Comparison of ENCODE assay signal across 4 worm cellular contexts in genomic region chrX:7951578-7951977, ce11.
TF ChIP-seq lines count a peak whose summit lies in the region.

No protein-coding gene starts in this region.

TF ChIP-seq in whole organism, L2 larva, 48 proteins besides CTCF, POLR2A, EP300 and RAD21 (continues in another document):
- TF ChIP-seq sma-3 (GFP tag; optimal IDR thresholded peaks at IDR 0.05; lab: Kevin White, UChicago) (peak; percentile 74), nhr-12 (tag; optimal IDR thresholded peaks at IDR 0.05; lab: Kevin White, UChicago) (no peak), lsy-2 (tag; optimal IDR thresholded peaks at IDR 0.05; lab: Kevin White, UChicago) (peak; percentile 18 to 80), ceh-82 (tag; optimal IDR thresholded peaks at IDR 0.05; lab: Kevin White, UChicago) (no peak), elt-1 (tag; optimal IDR thresholded peaks at IDR 0.05; lab: Kevin White, UChicago) (no peak), gmeb-1 (tag; optimal IDR thresholded peaks at IDR 0.05; lab: Kevin White, UChicago) (peak; percentile 42), lin-11 (tag; optimal IDR thresholded peaks at IDR 0.05; lab: Kevin White, UChicago) (peak; percentile 92), F13H6.1 (tag; optimal IDR thresholded peaks at IDR 0.05; lab: Kevin White, UChicago) (peak; percentile 82), mab-5 (tag; optimal IDR thresholded peaks at IDR 0.05; lab: Kevin White, UChicago) (peak; percentile 64), alr-1 (tag; optimal IDR thresholded peaks at IDR 0.05; lab: Kevin White, UChicago) (no peak), peb-1 (tag; optimal IDR thresholded peaks at IDR 0.05; lab: Kevin White, UChicago) (no peak), dmd-4 (tag; optimal IDR thresholded peaks at IDR 0.05; lab: Kevin White, UChicago) (no peak), nhr-77 (tag; optimal IDR thresholded peaks at IDR 0.05; lab: Kevin White, UChicago) (no peak), nhr-21 (tag; optimal IDR thresholded peaks at IDR 0.05; lab: Kevin White, UChicago) (peak; percentile 85), nhr-23 (tag; optimal IDR thresholded peaks at IDR 0.05; lab: Kevin White, UChicago) (no peak), Y55F3AM.14 (GFP tag; optimal IDR thresholded peaks at IDR 0.05; lab: Kevin White, UChicago) (peak; percentile 77), lin-13 (GFP tag; optimal IDR thresholded peaks at IDR 0.05; lab: Kevin White, UChicago) (peak; percentile 67), lin-39 (tag; optimal IDR thresholded peaks at IDR 0.05; lab: Kevin White, UChicago) (no peak), mdl-1 (tag; optimal IDR thresholded peaks at IDR 0.05; lab: Kevin White, UChicago) (peak; percentile 55 to 80), blmp-1 (tag; optimal IDR thresholded peaks at IDR 0.05; lab: Kevin White, UChicago; ENCODE audit: insufficient read depth) (no peak), ceh-16 (tag; optimal IDR thresholded peaks at IDR 0.05; lab: Kevin White, UChicago) (peak; percentile 14), skn-1 (tag; optimal IDR thresholded peaks at IDR 0.05; lab: Kevin White, UChicago) (no peak), ztf-4 (tag; optimal IDR thresholded peaks at IDR 0.05; lab: Kevin White, UChicago) (peak; percentile 38)

TF ChIP-seq in whole organism, L4 larva, 104 proteins besides CTCF, POLR2A, EP300 and RAD21 (continues in another document):
- no peak for TF ChIP-seq unc-39 (tag; optimal IDR thresholded peaks at IDR 0.05; lab: Kevin White, UChicago)
- peak; percentile 40; the same call in 1 of the 2 replicates for TF ChIP-seq vab-7 (GFP tag; IDR thresholded peaks at IDR 0.05; lab: Robert Waterston, UW)
- TF ChIP-seq rbr-2 (tag; optimal IDR thresholded peaks at IDR 0.05; lab: Kevin White, UChicago) = peak; percentile 83
- 0 out of 2 replicates have a peak, but pooled peaks have one; percentile 48 for TF ChIP-seq madf-9 (GFP tag; conservative IDR thresholded peaks at IDR 0.05; lab: Robert Waterston, UW)
- TF ChIP-seq tra-1 (GFP tag; IDR thresholded peaks at IDR 0.05; lab: Robert Waterston, UW) = peak; percentile 77; the same call in 1 of the 2 replicates
- peak; percentile 64; the same call in 1 of the 2 replicates for TF ChIP-seq T26A8.4 (GFP tag; IDR thresholded peaks at IDR 0.05; lab: Robert Waterston, UW)
- TF ChIP-seq lin-29 (GFP tag; IDR thresholded peaks at IDR 0.05; lab: Robert Waterston, UW) = 0 out of 2 replicates have a peak, but pooled peaks have one; percentile 40
- TF ChIP-seq ceh-20 (GFP tag; IDR thresholded peaks at IDR 0.05; lab: Robert Waterston, UW) = peak; percentile 85
- peak; percentile 53 for TF ChIP-seq nhr-102 (tag; optimal IDR thresholded peaks at IDR 0.05; lab: Kevin White, UChicago)
- peak; percentile 25 for TF ChIP-seq ceh-28 (tag; optimal IDR thresholded peaks at IDR 0.05; lab: Kevin White, UChicago)
- TF ChIP-seq ama-1 (optimal IDR thresholded peaks at IDR 0.05; lab: Kevin White, UChicago) = no peak
- TF ChIP-seq saeg-2 (GFP tag; IDR thresholded peaks at IDR 0.05; lab: Robert Waterston, UW) = 0 out of 2 replicates have a peak, but pooled peaks have one; percentile 67
- TF ChIP-seq snpc-1.2 (GFP tag; IDR thresholded peaks at IDR 0.05; lab: Robert Waterston, UW) = no peak
- no peak for TF ChIP-seq daf-19 (GFP tag; conservative IDR thresholded peaks at IDR 0.05; lab: Robert Waterston, UW)
- no peak for TF ChIP-seq fos-1 (tag; optimal IDR thresholded peaks at IDR 0.05; lab: Kevin White, UChicago)
- TF ChIP-seq fkh-10 (GFP tag; optimal IDR thresholded peaks at IDR 0.05; lab: Kevin White, UChicago) = peak; percentile 49
- no peak for TF ChIP-seq nhr-25 (tag; optimal IDR thresholded peaks at IDR 0.05; lab: Kevin White, UChicago; ENCODE audit: borderline replicate concordance, insufficient read depth)
- TF ChIP-seq dve-1 (tag; optimal IDR thresholded peaks at IDR 0.05; lab: Kevin White, UChicago; ENCODE audit: insufficient read depth) = peak; percentile 46
- TF ChIP-seq nhr-28 (tag; optimal IDR thresholded peaks at IDR 0.05; lab: Kevin White, UChicago) = peak; percentile 63
- peak in 1 of 2 experiments; percentile 99 for TF ChIP-seq unc-62 (GFP tag; optimal IDR thresholded peaks at IDR 0.05 in 1 of 2; lab: Kevin White, UChicago)
- TF ChIP-seq unc-62 (tag; optimal IDR thresholded peaks at IDR 0.05; lab: Kevin White, UChicago) = no peak
- TF ChIP-seq zfp-2 (tag; optimal IDR thresholded peaks at IDR 0.05; lab: Kevin White, UChicago) = peak; percentile 34

TF ChIP-seq in whole organism, late embryonic, 69 proteins besides CTCF, POLR2A, EP300 and RAD21 (continues in another document):
- TF ChIP-seq nhr-11 (tag; optimal IDR thresholded peaks at IDR 0.05; lab: Kevin White, UChicago) (no peak), unc-42 (tag; optimal IDR thresholded peaks at IDR 0.05; lab: Kevin White, UChicago) (peak; percentile 79), rnt-1 (tag; optimal IDR thresholded peaks at IDR 0.05; lab: Kevin White, UChicago) (peak; percentile 56), ceh-48 (tag; optimal IDR thresholded peaks at IDR 0.05; lab: Kevin White, UChicago) (peak; percentile 62), hlh-30 (tag; optimal IDR thresholded peaks at IDR 0.05; lab: Kevin White, UChicago; ENCODE audit: insufficient read depth) (peak; percentile 100), ceh-2 (tag; optimal IDR thresholded peaks at IDR 0.05; lab: Kevin White, UChicago) (peak; percentile 59), hlh-6 (tag; optimal IDR thresholded peaks at IDR 0.05; lab: Kevin White, UChicago) (peak; percentile 68), syd-9 (tag; optimal IDR thresholded peaks at IDR 0.05; lab: Kevin White, UChicago) (peak; percentile 31), pha-4 (tag; optimal IDR thresholded peaks at IDR 0.05; lab: Kevin White, UChicago) (no peak), ceh-45 (GFP tag; IDR thresholded peaks at IDR 0.05; lab: Robert Waterston, UW) (0 out of 2 replicates have a peak, but pooled peaks have one; percentile 44), pat-9 (tag; optimal IDR thresholded peaks at IDR 0.05; lab: Kevin White, UChicago) (peak; percentile 8), F13H6.1 (tag; optimal IDR thresholded peaks at IDR 0.05; lab: Kevin White, UChicago) (peak; percentile 10), hlh-13 (GFP tag; optimal IDR thresholded peaks at IDR 0.05; lab: Kevin White, UChicago) (no peak), dmd-4 (tag; optimal IDR thresholded peaks at IDR 0.05; lab: Kevin White, UChicago; ENCODE audit: borderline replicate concordance) (no peak), hlh-8 (tag; optimal IDR thresholded peaks at IDR 0.05; lab: Kevin White, UChicago) (peak; percentile 80), elt-2 (tag; optimal IDR thresholded peaks at IDR 0.05; lab: Kevin White, UChicago) (no peak), zip-5 (tag; optimal IDR thresholded peaks at IDR 0.05; lab: Kevin White, UChicago) (no peak), ceh-34 (tag; optimal IDR thresholded peaks at IDR 0.05; lab: Kevin White, UChicago) (peak; percentile 84), ceh-31 (tag; optimal IDR thresholded peaks at IDR 0.05; lab: Kevin White, UChicago) (peak; percentile 94), lim-6 (tag; optimal IDR thresholded peaks at IDR 0.05; lab: Kevin White, UChicago) (peak; percentile 40), madf-2 (tag; optimal IDR thresholded peaks at IDR 0.05; lab: Kevin White, UChicago) (peak; percentile 68), T23F11.4 (GFP tag; optimal IDR thresholded peaks at IDR 0.05; lab: Kevin White, UChicago) (peak; percentile 55), ceh-18 (tag; optimal IDR thresholded peaks at IDR 0.05; lab: Kevin White, UChicago) (peak; percentile 77), ref-2 (tag; optimal IDR thresholded peaks at IDR 0.05; lab: Kevin White, UChicago) (peak; percentile 84), fax-1 (tag; optimal IDR thresholded peaks at IDR 0.05; lab: Kevin White, UChicago) (peak; percentile 41)

TF ChIP-seq in whole organism, mixed stage, embryonic, 35 proteins besides CTCF, POLR2A, EP300 and RAD21 (continues in another document):
- TF ChIP-seq mab-5 (tag; optimal IDR thresholded peaks at IDR 0.05; lab: Kevin White, UChicago) (no peak), mls-2 (tag; optimal IDR thresholded peaks at IDR 0.05; lab: Kevin White, UChicago) (peak; percentile 91), ceh-39 (tag; optimal IDR thresholded peaks at IDR 0.05; lab: Kevin White, UChicago) (peak; percentile 55), sptf-1 (tag; optimal IDR thresholded peaks at IDR 0.05; lab: Kevin White, UChicago) (peak; percentile 67), nhr-12 (tag; optimal IDR thresholded peaks at IDR 0.05; lab: Kevin White, UChicago) (no peak), lin-13 (tag; optimal IDR thresholded peaks at IDR 0.05; lab: Kevin White, UChicago) (peak; percentile 51), blmp-1 (tag; optimal IDR thresholded peaks at IDR 0.05; lab: Kevin White, UChicago) (no peak), unc-120 (tag; optimal IDR thresholded peaks at IDR 0.05; lab: Kevin White, UChicago; ENCODE audit: poor library complexity, severe bottlenecking) (peak; percentile 55), ham-2 (GFP tag; optimal IDR thresholded peaks at IDR 0.05; lab: Kevin White, UChicago) (peak; percentile 91), unc-62 (GFP tag; optimal IDR thresholded peaks at IDR 0.05; lab: Kevin White, UChicago) (peak; percentile 79), nhr-76 (tag; optimal IDR thresholded peaks at IDR 0.05; lab: Kevin White, UChicago) (no peak), lin-32 (GFP tag; optimal IDR thresholded peaks at IDR 0.05; lab: Kevin White, UChicago) (no peak), hlh-1 (tag; optimal IDR thresholded peaks at IDR 0.05; lab: Kevin White, UChicago) (peak; percentile 64), unc-39 (tag; optimal IDR thresholded peaks at IDR 0.05; lab: Kevin White, UChicago) (no peak), ceh-83 (GFP tag; optimal IDR thresholded peaks at IDR 0.05; lab: Kevin White, UChicago) (no peak), snpc-4 (tag; optimal IDR thresholded peaks at IDR 0.05; lab: Kevin White, UChicago) (no peak), zip-8 (tag; optimal IDR thresholded peaks at IDR 0.05; lab: Kevin White, UChicago) (no peak), nhr-28 (tag; optimal IDR thresholded peaks at IDR 0.05; lab: Kevin White, UChicago) (no peak), ces-1 (GFP tag; optimal IDR thresholded peaks at IDR 0.05; lab: Kevin White, UChicago) (peak; percentile 79), bed-3 (GFP tag; optimal IDR thresholded peaks at IDR 0.05; lab: Kevin White, UChicago) (no peak), flh-1 (GFP tag; optimal IDR thresholded peaks at IDR 0.05; lab: Kevin White, UChicago) (peak; percentile 23), pha-4 (tag; optimal IDR thresholded peaks at IDR 0.05; lab: Kevin White, UChicago) (peak; percentile 28), mep-1 (tag; optimal IDR thresholded peaks at IDR 0.05; lab: Kevin White, UChicago) (peak; percentile 52), drap-1 (GFP tag; optimal IDR thresholded peaks at IDR 0.05; lab: Kevin White, UChicago) (peak; percentile 73), nhr-2 (tag; optimal IDR thresholded peaks at IDR 0.05; lab: Kevin White, UChicago) (peak; percentile 76), M03D4.4 (tag; optimal IDR thresholded peaks at IDR 0.05; lab: Kevin White, UChicago) (peak; percentile 54), nhr-237 (tag; optimal IDR thresholded peaks at IDR 0.05; lab: Kevin White, UChicago) (no peak), sem-2 (GFP tag; optimal IDR thresholded peaks at IDR 0.05; lab: Kevin White, UChicago) (no peak), lsy-2 (tag; optimal IDR thresholded peaks at IDR 0.05; lab: Kevin White, UChicago) (no peak)
